Worm (Caenorhabditis elegans): ENCODE results near the gene npp-18.

- TF ChIP-seq ama-1 (optimal IDR thresholded peaks at IDR 0.05) (no peak), hmg-4 (GFP tag; optimal IDR thresholded peaks at IDR 0.05) (no peak), ceh-36 (tag; optimal IDR thresholded peaks at IDR 0.05) (no peak), pes-1 (GFP tag; IDR thresholded peaks at IDR 0.05) (no peak), aly-1 (tag; optimal IDR thresholded peaks at IDR 0.05) (no peak), ceh-13 (GFP tag; optimal IDR thresholded peaks at IDR 0.05) (no peak), tra-4 (tag; optimal IDR thresholded peaks at IDR 0.05) (no peak), flt-1 (GFP tag; IDR thresholded peaks at IDR 0.05) (no peak), scrt-1 (GFP tag; IDR thresholded peaks at IDR 0.05) (no peak), hnd-1 (tag; optimal IDR thresholded peaks at IDR 0.05) (no peak)
These were observed 33.7 kb upstream of the npp-18 start, which contains the start of gene F56A8.4 for ce11 chrIII:13262987-13263386.
